Fruit fly (Drosophila melanogaster): ENCODE results near the gene CG12219.

CG12219 gene

dm6 chrX:6264456-6264855 is 36.6 kb downstream of the CG12219 start (continued):
- TF ChIP-seq fu2 (GFP tag; optimal IDR thresholded peaks at IDR 0.05) = no peak
- TF ChIP-seq Lpt (GFP tag; optimal IDR thresholded peaks at IDR 0.05) = no peak
- no peak for TF ChIP-seq CG1024 (GFP tag; IDR thresholded peaks at IDR 0.05)
- no peak for TF ChIP-seq CG14050 (GFP tag; IDR thresholded peaks at IDR 0.05)
- peak; percentile 27 for TF ChIP-seq lab (GFP tag; optimal IDR thresholded peaks at IDR 0.05)
- no peak for TF ChIP-seq CG9817 (tag; optimal IDR thresholded peaks at IDR 0.05)
- TF ChIP-seq gem (tag; optimal IDR thresholded peaks at IDR 0.05) = no peak
- no peak for TF ChIP-seq otp (GFP tag; IDR thresholded peaks at IDR 0.05)
- peak; percentile 52; the same call in 1 of the 2 replicates for TF ChIP-seq GATAe (GFP tag; conservative IDR thresholded peaks at IDR 0.05)
- no peak for TF ChIP-seq emc (GFP tag; optimal IDR thresholded peaks at IDR 0.05)
- no peak for TF ChIP-seq Optix (GFP tag; IDR thresholded peaks at IDR 0.05)
- TF ChIP-seq TFAM (GFP tag; optimal IDR thresholded peaks at IDR 0.05) = no peak
- TF ChIP-seq sob (GFP tag; IDR thresholded peaks at IDR 0.05) = no peak
- peak; percentile 19 for TF ChIP-seq CG10543 (GFP tag; optimal IDR thresholded peaks at IDR 0.05)
- no peak for TF ChIP-seq CG2875 (GFP tag; optimal IDR thresholded peaks at IDR 0.05)
- no peak for TF ChIP-seq Hr78 (GFP tag; optimal IDR thresholded peaks at IDR 0.05)
- peak; percentile 21 for TF ChIP-seq scrt (GFP tag; optimal IDR thresholded peaks at IDR 0.05)
- TF ChIP-seq ftz-f1 (GFP tag; optimal IDR thresholded peaks at IDR 0.05) = peak; percentile 45
- no peak for TF ChIP-seq Ravus (GFP tag; IDR thresholded peaks at IDR 0.05)
- TF ChIP-seq Ssrp (tag; optimal IDR thresholded peaks at IDR 0.05) = no peak
- no peak for TF ChIP-seq aop (GFP tag; IDR thresholded peaks at IDR 0.05)
- TF ChIP-seq lilli (GFP tag; optimal IDR thresholded peaks at IDR 0.05) = no peak
- TF ChIP-seq CG7928 (GFP tag; optimal IDR thresholded peaks at IDR 0.05) = no peak
- no peak for TF ChIP-seq Spps (tag; optimal IDR thresholded peaks at IDR 0.05)
- no peak for TF ChIP-seq E2f1 (GFP tag; IDR thresholded peaks at IDR 0.05)
- peak; percentile 70 for TF ChIP-seq exex (tag; optimal IDR thresholded peaks at IDR 0.05)
- TF ChIP-seq CG17361 (GFP tag; IDR thresholded peaks at IDR 0.05) = no peak
- TF ChIP-seq schlank (tag; optimal IDR thresholded peaks at IDR 0.05) = peak; percentile 46
- TF ChIP-seq CoRest (tag; optimal IDR thresholded peaks at IDR 0.05) = no peak
- no peak for TF ChIP-seq ci (GFP tag; IDR thresholded peaks at IDR 0.05)
- TF ChIP-seq Hand (GFP tag; optimal IDR thresholded peaks at IDR 0.05) = no peak
- no peak for TF ChIP-seq CG12299 (tag; optimal IDR thresholded peaks at IDR 0.05)
- TF ChIP-seq dan (GFP tag; IDR thresholded peaks at IDR 0.05) = no peak
- TF ChIP-seq inv (GFP tag; IDR thresholded peaks at IDR 0.05; ENCODE audit: partially characterized antibody) = no peak
- no peak for TF ChIP-seq CG16815 (GFP tag; optimal IDR thresholded peaks at IDR 0.05)
- peak; percentile 72 for TF ChIP-seq CG12769 (tag; optimal IDR thresholded peaks at IDR 0.05)
- TF ChIP-seq pum (GFP tag; optimal IDR thresholded peaks at IDR 0.05) = no peak
- TF ChIP-seq Rx (GFP tag; IDR thresholded peaks at IDR 0.05) = no peak
- no peak for TF ChIP-seq CG2116 (GFP tag; optimal IDR thresholded peaks at IDR 0.05)
- TF ChIP-seq tup (GFP tag; optimal IDR thresholded peaks at IDR 0.05) = no peak
- no peak for TF ChIP-seq fd96Cb (tag; optimal IDR thresholded peaks at IDR 0.05)
- no peak for TF ChIP-seq CG8478 (optimal IDR thresholded peaks at IDR 0.05)
- TF ChIP-seq so (GFP tag; IDR thresholded peaks at IDR 0.05) = no peak
- no peak for TF ChIP-seq CG7963 (GFP tag; IDR thresholded peaks at IDR 0.05; ENCODE audit: partially characterized antibody)
- TF ChIP-seq Hey (tag; optimal IDR thresholded peaks at IDR 0.05) = peak; percentile 16
- TF ChIP-seq CG6175 (GFP tag; IDR thresholded peaks at IDR 0.05) = 0 out of 3 replicates have a peak, but pooled peaks have one; percentile 22
- no peak for TF ChIP-seq nerfin-1 (tag; optimal IDR thresholded peaks at IDR 0.05)
